Worm (Caenorhabditis elegans) whole organism, late embryonic: ENCODE data around the gene Y116A8C.465.

ENCODE experiments used
- ama-1 ChIP-seq: fragments of 150-350 bp; optimal IDR thresholded peaks from 2 replicates; lab custom pipeline; 2014
- mec-3 ChIP-seq: sonication (generic microtip); optimal IDR thresholded peaks from 2 replicates; lab custom pipeline; 2016; ENCODE audit warnings: borderline replicate concordance, missing genetic modification characterization, missing compliant biosample characterization
- pha-4 ChIP-seq: fragments of 150-350 bp; optimal IDR thresholded peaks from 2 replicates; lab custom pipeline; 2018; ENCODE audit warnings: missing biosample characterization, missing genetic modification reagents, missing genetic modification characterization

ce11 chrIV:17110882-17111281 lies 45.8 kb downstream of the Y116A8C.465 start, which contains the start of gene sfa-1:
- TF ChIP-seq mec-3 (tag; lab: Kevin White, UChicago) (no peak), pha-4 (tag; lab: Kevin White, UChicago) (no peak), ama-1 (lab: Kevin White, UChicago) (no peak)
